Worm (Caenorhabditis elegans): ENCODE results near the gene K03A11.1.

ce11 chrX:13051405-13051804 lies at the start of gene K03A11.1:
- no peak for TF ChIP-seq nhr-237 (tag; optimal IDR thresholded peaks at IDR 0.05)
- no peak for TF ChIP-seq lin-13 (tag; optimal IDR thresholded peaks at IDR 0.05)
- TF ChIP-seq sem-2 (GFP tag; optimal IDR thresholded peaks at IDR 0.05): no peak
- no peak for TF ChIP-seq nhr-28 (tag; optimal IDR thresholded peaks at IDR 0.05)
- TF ChIP-seq lsy-2 (tag; optimal IDR thresholded peaks at IDR 0.05): no peak
- TF ChIP-seq blmp-1 (tag; optimal IDR thresholded peaks at IDR 0.05): no peak
- TF ChIP-seq snpc-4 (tag; optimal IDR thresholded peaks at IDR 0.05): no peak
- TF ChIP-seq unc-62 (GFP tag; optimal IDR thresholded peaks at IDR 0.05): no peak
- TF ChIP-seq unc-39 (tag; optimal IDR thresholded peaks at IDR 0.05): no peak
- TF ChIP-seq ceh-83 (GFP tag; optimal IDR thresholded peaks at IDR 0.05): no peak
- no peak for TF ChIP-seq unc-120 (tag; optimal IDR thresholded peaks at IDR 0.05; ENCODE audit: poor library complexity, severe bottlenecking)
- no peak for TF ChIP-seq sptf-1 (tag; optimal IDR thresholded peaks at IDR 0.05)
- no peak for TF ChIP-seq ces-1 (GFP tag; optimal IDR thresholded peaks at IDR 0.05)
